Worm (Caenorhabditis elegans): ENCODE measurements around the gene dod-17.

The dod-17 gene

DNA sequence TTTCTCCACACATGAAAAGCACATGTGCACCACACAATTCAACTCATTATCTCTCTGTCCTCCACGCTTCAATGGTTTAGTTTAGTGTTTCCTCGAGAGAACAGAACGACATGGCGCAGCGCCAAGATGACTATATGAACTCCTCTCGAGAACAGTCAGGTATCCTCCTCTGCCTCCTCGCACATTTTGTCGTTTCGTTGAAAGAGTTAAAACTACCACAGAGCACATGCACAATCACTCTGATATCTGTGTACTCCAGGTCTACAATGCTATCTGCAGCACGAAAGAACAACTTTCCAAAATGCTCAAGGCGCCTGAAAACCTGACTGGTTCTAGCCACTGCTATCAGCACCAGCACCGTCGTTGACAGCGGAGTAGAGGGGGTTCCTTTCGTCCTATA is 50.7 kb downstream of the dod-17 start (continued):
- TF ChIP-seq hmg-20 (GFP tag; IDR thresholded peaks at IDR 0.05) (no peak), Y53F4B.3 (GFP tag; IDR thresholded peaks at IDR 0.05) (no peak), nfya-1 (tag; optimal IDR thresholded peaks at IDR 0.05; ENCODE audit: borderline replicate concordance, insufficient read depth) (no peak), cebp-1 (GFP tag; IDR thresholded peaks at IDR 0.05) (no peak), cebp-1 (tag; optimal IDR thresholded peaks at IDR 0.05) (peak; percentile 9), nhr-27 (tag; optimal IDR thresholded peaks at IDR 0.05) (no peak), B0336.3 (GFP tag; IDR thresholded peaks at IDR 0.05) (peak; percentile 51; the same call in 1 of the 2 replicates), pbrm-1 (GFP tag; IDR thresholded peaks at IDR 0.05) (no peak), nfya-2 (GFP tag; IDR thresholded peaks at IDR 0.05) (no peak), unc-62 (GFP tag; optimal IDR thresholded peaks at IDR 0.05) (no peak), snpc-1.1 (tag; optimal IDR thresholded peaks at IDR 0.05; ENCODE audit: insufficient read depth) (no peak), chd-7 (tag; optimal IDR thresholded peaks at IDR 0.05) (peak; percentile 64), ets-4 (GFP tag; optimal IDR thresholded peaks at IDR 0.05) (peak; percentile 70), F55B11.4 (tag; optimal IDR thresholded peaks at IDR 0.05; ENCODE audit: borderline replicate concordance, insufficient read depth) (no peak)

Measured in whole organism, young adult.